Fruit fly (Drosophila melanogaster) whole organism, adult: Measurements from ENCODE around the gene CG43050.

ENCODE experiments used
- CG11617 ChIP-seq: fragments of 200-800 bp; sonication (Bioruptor generic); optimal IDR thresholded peaks from 2 replicates; lab custom pipeline; 2017; ENCODE audit warnings: mild to moderate bottlenecking, missing biosample characterization, missing genetic modification reagents, missing genetic modification characterization
- CG12768 ChIP-seq: fragments of 200-800 bp; sonication (Bioruptor generic); optimal IDR thresholded peaks from 2 replicates; lab custom pipeline; 2017; ENCODE audit warnings: missing biosample characterization, missing genetic modification characterization, mild to moderate bottlenecking, moderate library complexity, missing genetic modification reagents
- CG14711 ChIP-seq: fragments of 200-800 bp; sonication (Bioruptor generic); optimal IDR thresholded peaks from 2 replicates; lab custom pipeline; 2018; ENCODE audit warnings: missing biosample characterization, mild to moderate bottlenecking, missing genetic modification characterization, moderate library complexity
- CG1620 ChIP-seq: fragments of 200-800 bp; sonication (Bioruptor generic); optimal IDR thresholded peaks from 2 replicates; lab custom pipeline; 2016; ENCODE audit warnings: missing biosample characterization, missing genetic modification characterization
- CG33017 ChIP-seq: fragments of 200-800 bp; sonication (Bioruptor generic); optimal IDR thresholded peaks from 2 replicates; lab custom pipeline; 2018; ENCODE audit warnings: missing biosample characterization, mild to moderate bottlenecking, missing genetic modification characterization, moderate library complexity
- CG5204 ChIP-seq: fragments of 200-800 bp; sonication (Bioruptor generic); optimal IDR thresholded peaks from 2 replicates; lab custom pipeline; 2016; ENCODE audit warnings: missing biosample characterization, missing genetic modification characterization
- CG7045 ChIP-seq: fragments of 200-800 bp; sonication (Bioruptor generic); optimal IDR thresholded peaks from 2 replicates; lab custom pipeline; 2017; ENCODE audit warnings: missing biosample characterization, mild to moderate bottlenecking, missing genetic modification characterization
- CG7101 ChIP-seq: fragments of 200-800 bp; sonication (Bioruptor generic); optimal IDR thresholded peaks from 2 replicates; lab custom pipeline; 2018; ENCODE audit warnings: missing biosample characterization, mild to moderate bottlenecking, missing genetic modification characterization, moderate library complexity
- Clk ChIP-seq: fragments of 200-800 bp; sonication (Bioruptor generic); optimal IDR thresholded peaks from 2 replicates; lab custom pipeline; 2017; ENCODE audit warnings: missing biosample characterization, missing genetic modification characterization
- Crg-1 ChIP-seq: fragments of 200-800 bp; sonication (Bioruptor generic); optimal IDR thresholded peaks from 2 replicates; lab custom pipeline; 2016; ENCODE audit warnings: missing biosample characterization, missing genetic modification characterization
- Hr96 ChIP-seq: fragments of 200-800 bp; sonication (Bioruptor generic); optimal IDR thresholded peaks from 2 replicates; lab custom pipeline; 2016; ENCODE audit warnings: missing biosample characterization, missing genetic modification characterization
- bab1 ChIP-seq: fragments of 200-800 bp; sonication (Bioruptor generic); optimal IDR thresholded peaks from 3 replicates; lab custom pipeline; 2019; ENCODE audit warnings: missing biosample characterization, mild to moderate bottlenecking, missing genetic modification characterization, moderate library complexity
- cic ChIP-seq: fragments of 200-800 bp; sonication (Bioruptor generic); optimal IDR thresholded peaks from 2 replicates; lab custom pipeline; 2017; ENCODE audit warnings: missing biosample characterization, mild to moderate bottlenecking, missing genetic modification characterization, moderate library complexity
- cnc ChIP-seq, 2 experiments: fragments of >200 bp; optimal IDR thresholded peaks; 2 replicates each; lab custom pipeline; 2017
- kay ChIP-seq: fragments of 200-800 bp; sonication (Bioruptor generic); peaks from one replicate; lab custom pipeline; 2016; ENCODE audit warnings: missing biosample characterization, missing genetic modification characterization, borderline replicate concordance
- ovo ChIP-seq: fragments of 200-800 bp; sonication (Bioruptor generic); optimal IDR thresholded peaks from 2 replicates; lab custom pipeline; 2016; ENCODE audit warnings: missing biosample characterization, missing genetic modification characterization
- pad ChIP-seq: fragments of 200-800 bp; sonication (Bioruptor generic); optimal IDR thresholded peaks from 3 replicates; lab custom pipeline; 2017; ENCODE audit warnings: missing biosample characterization, missing genetic modification characterization, mild to moderate bottlenecking, moderate library complexity, missing genetic modification reagents
- tj ChIP-seq: fragments of 200-800 bp; sonication (Bioruptor generic); optimal IDR thresholded peaks from 3 replicates; lab custom pipeline; 2017; ENCODE audit warnings: missing biosample characterization, mild to moderate bottlenecking, missing genetic modification characterization, moderate library complexity
- toe ChIP-seq: fragments of 200-800 bp; sonication (Bioruptor generic); optimal IDR thresholded peaks from 2 replicates; lab custom pipeline; 2016; ENCODE audit warnings: missing biosample characterization, missing genetic modification characterization

The CG43050 gene

dm6 chr2L:13116738-13117137 is 2.4 kb upstream of the CG43050 start:
- no peak for TF ChIP-seq CG33017 (tag; lab: Kevin White, UChicago)
- no peak for TF ChIP-seq CG12768 (GFP tag; lab: Kevin White, UChicago)
- TF ChIP-seq tj (GFP tag; lab: Kevin White, UChicago), result no peak
- TF ChIP-seq Crg-1, result no peak
- TF ChIP-seq cnc (optimal IDR thresholded peaks at IDR 0.05; lab: Kevin White, UChicago), result no peak
- no peak for TF ChIP-seq cic (GFP tag; lab: Kevin White, UChicago)
- no peak for TF ChIP-seq CG11617

dm6 chr2L:13122526-13122925 is 3.4 kb downstream of the CG43050 start:
- TF ChIP-seq CG11617, result no peak

DNA sequence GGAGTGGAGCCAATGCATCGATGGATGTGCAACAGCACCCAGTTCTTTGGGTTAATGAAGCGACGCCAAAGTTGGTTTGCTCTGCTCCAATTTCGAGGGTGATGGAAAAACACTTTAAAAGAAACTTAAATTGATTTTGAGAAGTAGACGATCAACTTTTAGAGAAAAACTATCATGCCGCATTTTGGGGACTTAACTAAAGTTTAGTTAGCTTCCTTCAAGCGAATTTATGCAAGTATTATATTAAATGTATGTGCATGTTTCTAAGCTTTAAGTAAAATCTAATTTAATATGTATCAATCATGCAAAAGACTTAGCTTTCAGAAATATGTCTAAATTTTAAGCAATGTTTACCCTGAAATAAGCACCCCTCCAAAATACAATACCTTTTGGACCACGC is 11.2 kb downstream of the CG43050 start, which contains the start of gene CG5122:
Gene CG5122 (plus strand): TSS at position 301 of the 400 bp plus-strand sequence.
- TF ChIP-seq Hr96 (GFP tag; lab: Kevin White, UChicago) (no peak), CG5204 (GFP tag; lab: Kevin White, UChicago) (no peak), kay (GFP tag; lab: Kevin White, UChicago) (no peak), CG11617 (no peak), Crg-1 (no peak), Clk (GFP tag; lab: Kevin White, UChicago) (no peak), CG1620 (no peak), tj (GFP tag; lab: Kevin White, UChicago) (no peak), pad (GFP tag; lab: Kevin White, UChicago) (no peak), cic (GFP tag; lab: Kevin White, UChicago) (no peak), bab1 (GFP tag; lab: Kevin White, UChicago) (no peak), toe (no peak), CG7101 (tag; lab: Kevin White, UChicago) (no peak)

DNA sequence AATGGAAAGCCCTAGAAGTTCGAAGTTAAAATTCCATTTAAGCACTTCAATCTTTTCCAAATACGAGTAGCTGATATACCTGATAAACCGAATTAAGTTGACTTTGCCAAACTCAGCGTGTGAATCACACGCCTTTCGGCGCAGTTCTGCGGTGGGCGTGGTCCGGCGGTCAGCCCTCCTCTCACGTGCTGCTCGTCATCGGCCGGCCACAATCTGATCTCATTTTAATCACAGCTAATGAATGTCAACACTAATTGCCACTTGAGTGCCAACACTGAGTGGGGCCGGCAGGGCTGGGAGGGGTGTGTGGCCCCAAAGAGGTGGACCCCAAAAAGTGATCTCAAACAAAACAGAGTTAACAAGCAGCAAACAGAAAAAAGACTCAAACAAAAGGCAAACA is 16.8 kb downstream of the CG43050 start:
- no peak for TF ChIP-seq CG1620
- no peak for TF ChIP-seq tj (GFP tag; lab: Kevin White, UChicago)
- no peak for TF ChIP-seq CG11617
- TF ChIP-seq Crg-1, result no peak
- no peak for TF ChIP-seq CG14711 (tag; lab: Kevin White, UChicago)
- no peak for TF ChIP-seq Hr96 (GFP tag; lab: Kevin White, UChicago)
- no peak for TF ChIP-seq cic (GFP tag; lab: Kevin White, UChicago)
- TF ChIP-seq Clk (GFP tag; lab: Kevin White, UChicago), result no peak
- TF ChIP-seq bab1 (GFP tag; lab: Kevin White, UChicago), result no peak
- no peak for TF ChIP-seq cnc (optimal IDR thresholded peaks at IDR 0.05; lab: Kevin White, UChicago)
- TF ChIP-seq CG12768 (GFP tag; lab: Kevin White, UChicago), result no peak
- TF ChIP-seq CG33017 (tag; lab: Kevin White, UChicago), result no peak
- no peak for TF ChIP-seq toe

- TF ChIP-seq Crg-1, result no peak
- no peak for TF ChIP-seq Clk (GFP tag; lab: Kevin White, UChicago)
- no peak for TF ChIP-seq toe
- no peak for TF ChIP-seq cic (GFP tag; lab: Kevin White, UChicago)
- no peak for TF ChIP-seq CG7045 (GFP tag; lab: Kevin White, UChicago)
- no peak for TF ChIP-seq ovo
- TF ChIP-seq pad (GFP tag; lab: Kevin White, UChicago), result no peak
- TF ChIP-seq CG14711 (tag; lab: Kevin White, UChicago), result no peak
- TF ChIP-seq CG12768 (GFP tag; lab: Kevin White, UChicago), result no peak
- TF ChIP-seq CG5204 (GFP tag; lab: Kevin White, UChicago), result no peak
- TF ChIP-seq CG7101 (tag; lab: Kevin White, UChicago), result no peak
- no peak for TF ChIP-seq CG33017 (tag; lab: Kevin White, UChicago)
- TF ChIP-seq bab1 (GFP tag; lab: Kevin White, UChicago), result no peak
Measured at dm6 chr2L:13140891-13141290, 21.8 kb downstream of the CG43050 start.

dm6 chr2L:13142803-13143202 is 23.7 kb downstream of the CG43050 start, which contains the start of gene CG9928:
Gene CG9928 (minus strand): TSS chr2L:13142903.
- no peak for TF ChIP-seq cnc (optimal IDR thresholded peaks at IDR 0.05; lab: Kevin White, UChicago)
- no peak for TF ChIP-seq CG33017 (tag; lab: Kevin White, UChicago)
- TF ChIP-seq tj (GFP tag; lab: Kevin White, UChicago), result no peak
- no peak for TF ChIP-seq CG12768 (GFP tag; lab: Kevin White, UChicago)
- no peak for TF ChIP-seq Crg-1
- TF ChIP-seq kay (GFP tag; lab: Kevin White, UChicago), result no peak
- no peak for TF ChIP-seq CG7101 (tag; lab: Kevin White, UChicago)
- TF ChIP-seq toe, result no peak
- no peak for TF ChIP-seq CG11617
- no peak for TF ChIP-seq bab1 (GFP tag; lab: Kevin White, UChicago)
- TF ChIP-seq CG7045 (GFP tag; lab: Kevin White, UChicago), result no peak
- no peak for TF ChIP-seq CG5204 (GFP tag; lab: Kevin White, UChicago)
- TF ChIP-seq CG14711 (tag; lab: Kevin White, UChicago), result no peak
- TF ChIP-seq pad (GFP tag; lab: Kevin White, UChicago), result no peak
- TF ChIP-seq Clk (GFP tag; lab: Kevin White, UChicago), result no peak

DNA sequence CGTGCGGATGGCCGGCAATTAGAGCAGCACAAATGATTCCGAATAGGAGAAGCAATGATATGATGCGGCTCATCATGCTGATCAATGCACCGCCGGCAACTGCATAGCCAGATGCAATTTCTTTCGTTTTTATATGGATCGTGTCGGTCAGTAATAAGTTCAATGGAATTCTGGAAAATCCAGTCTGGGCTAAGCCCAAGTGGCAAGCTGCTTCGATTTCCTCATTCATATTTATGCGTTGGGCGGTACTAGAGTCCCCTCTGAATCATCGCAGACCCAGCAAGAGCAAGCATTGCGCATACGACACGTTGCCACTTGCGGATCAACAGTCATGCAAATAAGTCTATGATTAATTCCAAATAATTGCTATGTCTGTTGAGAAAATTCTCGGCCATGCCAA is 24.4 kb downstream of the CG43050 start, which contains the start of gene CG16978:
Gene CG16978 (minus strand): TSS at position 101 of the 400 bp plus-strand sequence.
- TF ChIP-seq CG5204 (GFP tag; lab: Kevin White, UChicago) (no peak), CG12768 (GFP tag; lab: Kevin White, UChicago) (no peak), CG7101 (tag; lab: Kevin White, UChicago) (no peak), Crg-1 (no peak), toe (no peak), ovo (no peak), bab1 (GFP tag; lab: Kevin White, UChicago) (no peak), CG11617 (no peak), kay (GFP tag; lab: Kevin White, UChicago) (no peak), Clk (GFP tag; lab: Kevin White, UChicago) (no peak), cnc (optimal IDR thresholded peaks at IDR 0.05; lab: Kevin White, UChicago) (no peak), pad (GFP tag; lab: Kevin White, UChicago) (no peak), Hr96 (GFP tag; lab: Kevin White, UChicago) (no peak), CG7045 (GFP tag; lab: Kevin White, UChicago) (no peak), CG33017 (tag; lab: Kevin White, UChicago) (no peak)
